Fruit fly (Drosophila melanogaster): ENCODE results near the gene Ziz.

dm6 chr2L:7492508-7492907 lies 3.6 kb downstream of the Ziz start:
- TF ChIP-seq CG4318 (GFP tag; optimal IDR thresholded peaks at IDR 0.05): no peak
- TF ChIP-seq CG1621 (tag; optimal IDR thresholded peaks at IDR 0.05): no peak
- TF ChIP-seq spab (GFP tag; optimal IDR thresholded peaks at IDR 0.05): no peak
- TF ChIP-seq esn (GFP tag; optimal IDR thresholded peaks at IDR 0.05): no peak
